Fruit fly (Drosophila melanogaster) whole organism, prepupa: ENCODE data around the gene CG42342.

ENCODE experiments used
- CG4318 ChIP-seq: fragments of 200-800 bp; sonication (Bioruptor generic); optimal IDR thresholded peaks from 3 replicates; lab custom pipeline; 2017; ENCODE audit warnings: missing biosample characterization, mild to moderate bottlenecking, missing genetic modification characterization
- CG6854 ChIP-seq: fragments of 200-800 bp; sonication (Bioruptor generic); optimal IDR thresholded peaks from 2 replicates; lab custom pipeline; 2017; ENCODE audit warnings: missing biosample characterization, mild to moderate bottlenecking, missing genetic modification characterization
- Hr4 ChIP-seq: fragments of 200-800 bp; sonication (Bioruptor generic); optimal IDR thresholded peaks from 3 replicates; lab custom pipeline; 2016; ENCODE audit warnings: missing biosample characterization, missing genetic modification characterization
- Sox102F ChIP-seq: fragments of 200-800 bp; sonication (Bioruptor generic); optimal IDR thresholded peaks from 2 replicates; lab custom pipeline; 2016; ENCODE audit warnings: missing biosample characterization, mild to moderate bottlenecking, missing genetic modification characterization
- salr ChIP-seq, 2 experiments: fragments of 200-800 bp; sonication (Bioruptor generic); optimal IDR thresholded peaks; 3 replicates each; lab custom pipeline; 2016 to 2018; ENCODE audit warnings: missing biosample characterization in 2 of 2, missing genetic modification characterization in 2 of 2, mild to moderate bottlenecking in 1 of 2

DNA sequence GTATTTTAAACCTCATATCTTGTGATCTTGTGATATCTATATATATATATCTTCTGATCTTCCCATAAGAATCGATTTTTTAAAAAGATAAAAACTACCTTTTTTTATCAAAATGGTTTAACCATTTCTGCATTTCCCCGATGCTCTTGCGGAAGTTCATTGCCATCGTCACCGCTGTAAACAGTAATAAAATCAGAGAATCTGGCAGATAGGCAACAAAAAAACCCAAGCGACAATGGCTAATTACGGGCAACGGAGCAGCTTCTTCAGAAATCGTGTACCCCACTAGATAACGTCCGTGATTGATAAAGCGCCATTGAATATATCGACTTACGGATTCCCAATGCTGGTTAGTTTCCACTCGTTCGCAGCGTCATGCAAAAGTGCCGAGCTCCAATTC, 48.4 kb upstream of the CG42342 start, which contains the start of gene CG10405:
- TF ChIP-seq Sox102F (GFP tag; lab: Kevin White, UChicago): no peak
- no peak for TF ChIP-seq CG4318 (GFP tag; lab: Kevin White, UChicago)
- no peak for TF ChIP-seq Hr4 (GFP tag; lab: Kevin White, UChicago)
- no peak for TF ChIP-seq CG6854 (GFP tag; lab: Kevin White, UChicago)
- no peak for TF ChIP-seq salr (GFP tag; optimal IDR thresholded peaks at IDR 0.05; lab: Kevin White, UChicago)
